Worm (Caenorhabditis elegans) whole organism, L4 larva: ENCODE data around the gene efa-6.
A peak's percentile ranks its signal among the peaks of the same experiment; 100 is the strongest.

ENCODE experiments used
- F10B5.3 ChIP-seq: sonication (generic microtip); optimal IDR thresholded peaks from 2 replicates; lab custom pipeline; 2016; ENCODE audit warnings: mild to moderate bottlenecking, missing genetic modification characterization, missing compliant biosample characterization
- F26F4.8 ChIP-seq: fragments of 200-800 bp; sonication (Bioruptor generic); conservative IDR thresholded peaks from 2 replicates; pipeline ENCODE4 v1.3.6; 2022; ENCODE audit warnings: missing genetic modification characterization, missing compliant biosample characterization
- F49E8.2 ChIP-seq: sonication (generic microtip); optimal IDR thresholded peaks from 2 replicates; lab custom pipeline; 2016; ENCODE audit warnings: missing compliant biosample characterization, mild to moderate bottlenecking, missing genetic modification characterization, borderline replicate concordance
- R02D3.7 ChIP-seq: fragments of 150-350 bp; sonication (generic microtip); optimal IDR thresholded peaks from 3 replicates; lab custom pipeline; 2014; ENCODE audit warnings: missing biosample characterization, missing genetic modification characterization
- T20F7.1 ChIP-seq: fragments of 200-800 bp; sonication (Bioruptor generic); optimal IDR thresholded peaks from 2 replicates; lab custom pipeline; 2018; ENCODE audit warnings: mild to moderate bottlenecking, missing genetic modification characterization, missing compliant biosample characterization
- Y105C5A.15 ChIP-seq: fragments of 200-800 bp; sonication (Bioruptor generic); IDR thresholded peaks from 2 replicates; pipeline ENCODE4 v1.3.6; 2022; ENCODE audit warnings: missing genetic modification characterization, missing compliant biosample characterization
- Y48G9A.11 ChIP-seq: fragments of 200-800 bp; sonication (Bioruptor generic); IDR thresholded peaks from 2 replicates; pipeline ENCODE4 v1.3.6; 2022; ENCODE audit warnings: missing genetic modification reagents, missing genetic modification characterization, missing compliant biosample characterization
- Y5F2A.4 ChIP-seq: fragments of 200-800 bp; sonication (Bioruptor generic); optimal IDR thresholded peaks from 2 replicates; lab custom pipeline; 2018; ENCODE audit warnings: mild to moderate bottlenecking, missing genetic modification characterization, missing compliant biosample characterization
- ZK337.2 ChIP-seq: fragments of 200-800 bp; sonication (Bioruptor generic); IDR thresholded peaks from 2 replicates; pipeline ENCODE4 v1.3.6; 2022; ENCODE audit warnings: missing genetic modification reagents, missing genetic modification characterization, missing compliant biosample characterization
- ZK546.5 ChIP-seq, 2 experiments: sonication (generic microtip); optimal IDR thresholded peaks; 2 replicates each; lab custom pipeline; 2017; ENCODE audit warnings: missing biosample characterization in 2 of 2, missing genetic modification characterization in 2 of 2
- aha-1 ChIP-seq: fragments of 150-350 bp; peaks from one replicate; lab custom pipeline; 2014; ENCODE audit warnings: missing biosample characterization, missing genetic modification characterization
- ama-1 ChIP-seq: fragments of 150-350 bp; optimal IDR thresholded peaks from 2 replicates; lab custom pipeline; 2014; ENCODE audit warnings: inconsistent platforms, mixed read lengths
- arid-1 ChIP-seq: fragments of 200-800 bp; sonication (Bioruptor generic); conservative IDR thresholded peaks from 2 replicates; pipeline ENCODE4 v1.3.6; 2022; ENCODE audit warnings: missing genetic modification reagents, missing genetic modification characterization, missing compliant biosample characterization
- attf-4 ChIP-seq: sonication (generic microtip); optimal IDR thresholded peaks from 3 replicates; lab custom pipeline; 2017; ENCODE audit warnings: missing biosample characterization, missing genetic modification characterization
- ceh-28 ChIP-seq: fragments of 150-350 bp; optimal IDR thresholded peaks from 2 replicates; lab custom pipeline; 2014; ENCODE audit warnings: missing biosample characterization, missing genetic modification reagents, missing genetic modification characterization
- ceh-44 ChIP-seq: fragments of 200-800 bp; sonication (Bioruptor generic); IDR thresholded peaks from 2 replicates; pipeline ENCODE4 v1.3.6; 2022; ENCODE audit warnings: missing genetic modification reagents, missing genetic modification characterization, missing compliant biosample characterization
- daf-19 ChIP-seq: fragments of 200-800 bp; sonication (Bioruptor generic); conservative IDR thresholded peaks from 2 replicates; pipeline ENCODE4 v1.3.6; 2022; ENCODE audit warnings: missing genetic modification characterization, missing compliant biosample characterization
- dmd-6 ChIP-seq: fragments of 200-800 bp; sonication (Bioruptor generic); IDR thresholded peaks from 2 replicates; pipeline ENCODE4 v1.3.6; 2022; ENCODE audit warnings: missing genetic modification reagents, missing genetic modification characterization, missing compliant biosample characterization
- dve-1 ChIP-seq: sonication (generic microtip); optimal IDR thresholded peaks from 2 replicates; lab custom pipeline; 2017; ENCODE audit warnings: antibody characterized with exemption, mild to moderate bottlenecking, missing genetic modification characterization, missing compliant biosample characterization; ENCODE audit not compliant: insufficient read depth
- egl-27 ChIP-seq: sonication (generic microtip); optimal IDR thresholded peaks from 3 replicates; lab custom pipeline; 2017; ENCODE audit warnings: missing biosample characterization, missing genetic modification reagents, missing genetic modification characterization
- fkh-10 ChIP-seq: fragments of 150-350 bp; optimal IDR thresholded peaks from 2 replicates; lab custom pipeline; 2014; ENCODE audit warnings: missing biosample characterization, missing genetic modification reagents, missing genetic modification characterization
- hif-1 ChIP-seq, 2 experiments: sonication (generic microtip); optimal IDR thresholded peaks; 2 replicates each; lab custom pipeline; 2016 to 2017; ENCODE audit warnings: missing compliant biosample characterization in 2 of 2, missing genetic modification characterization in 2 of 2, missing genetic modification reagents in 2 of 2, missing genotype in 2 of 2, mild to moderate bottlenecking in 1 of 2
- hlh-11 ChIP-seq: fragments of 200-800 bp; sonication (Bioruptor generic); optimal IDR thresholded peaks from 2 replicates; lab custom pipeline; 2018; ENCODE audit warnings: mild to moderate bottlenecking, missing genetic modification characterization, missing compliant biosample characterization
- lin-1 ChIP-seq: fragments of 200-800 bp; sonication (Bioruptor generic); IDR thresholded peaks from 2 replicates; pipeline ENCODE4 v1.3.6; 2022; ENCODE audit warnings: missing genetic modification reagents, missing genetic modification characterization, missing compliant biosample characterization
- lin-15B ChIP-seq: fragments of 150-350 bp; sonication (generic microtip); optimal IDR thresholded peaks from 3 replicates; lab custom pipeline; 2014; ENCODE audit warnings: missing biosample characterization, missing genetic modification characterization
- lin-38 ChIP-seq: fragments of 200-800 bp; sonication (Bioruptor generic); IDR thresholded peaks from 2 replicates; pipeline ENCODE4 v1.3.6; 2022; ENCODE audit warnings: missing genetic modification reagents, missing genetic modification characterization, missing compliant biosample characterization
- lin-39 ChIP-seq: fragments of 150-350 bp; optimal IDR thresholded peaks from 2 replicates; lab custom pipeline; 2014; ENCODE audit warnings: missing biosample characterization, missing genetic modification reagents, missing genetic modification characterization
- lsy-2 ChIP-seq, 2 experiments: fragments of 150-350 bp in 1 of 2; sonication (generic microtip) in 1 of 2; optimal IDR thresholded peaks; 2 replicates each; lab custom pipeline; 2014 to 2017; ENCODE audit warnings: missing biosample characterization in 2 of 2, missing genetic modification characterization in 2 of 2
- madf-5 ChIP-seq, 2 experiments: fragments of 200-800 bp; sonication (Bioruptor generic); IDR thresholded peaks; 2 replicates each; pipeline ENCODE4 v1.3.6; 2022; ENCODE audit warnings: missing compliant biosample characterization in 2 of 2, missing genetic modification characterization in 2 of 2
- madf-9 ChIP-seq: fragments of 200-800 bp; sonication (Bioruptor generic); conservative IDR thresholded peaks from 2 replicates; pipeline ENCODE4 v1.3.6; 2022; ENCODE audit warnings: missing genetic modification reagents, missing genetic modification characterization, missing compliant biosample characterization
- mes-2 ChIP-seq: sonication (generic microtip); optimal IDR thresholded peaks from 2 replicates; lab custom pipeline; 2016; ENCODE audit warnings: missing genotype, mild to moderate bottlenecking, missing genetic modification characterization, missing compliant biosample characterization; ENCODE audit not compliant: poor library complexity, severe bottlenecking
- mxl-2 ChIP-seq: fragments of 200-800 bp; sonication (Bioruptor generic); conservative IDR thresholded peaks from 2 replicates; pipeline ENCODE4 v1.3.6; 2022; ENCODE audit warnings: missing genetic modification reagents, missing genetic modification characterization, missing compliant biosample characterization
- nhr-10 ChIP-seq: fragments of 150-350 bp; optimal IDR thresholded peaks from 2 replicates; lab custom pipeline; 2014; ENCODE audit warnings: missing biosample characterization, missing genetic modification characterization
- nhr-111 ChIP-seq: fragments of 200-800 bp; sonication (Bioruptor generic); optimal IDR thresholded peaks from 2 replicates; lab custom pipeline; 2018; ENCODE audit warnings: mild to moderate bottlenecking, missing genetic modification characterization, missing compliant biosample characterization
- nhr-28 ChIP-seq: fragments of 150-350 bp; optimal IDR thresholded peaks from 2 replicates; lab custom pipeline; 2014; ENCODE audit warnings: missing biosample characterization, missing genetic modification characterization
- nhr-42 ChIP-seq: fragments of 200-800 bp; sonication (Bioruptor generic); IDR thresholded peaks from 2 replicates; pipeline ENCODE4 v1.3.6; 2022; ENCODE audit warnings: missing genetic modification characterization, missing compliant biosample characterization
- nhr-6 ChIP-seq: fragments of 150-350 bp; optimal IDR thresholded peaks from 2 replicates; lab custom pipeline; 2014; ENCODE audit warnings: missing biosample characterization, missing genetic modification characterization
- nhr-76 ChIP-seq: fragments of 150-350 bp; optimal IDR thresholded peaks from 2 replicates; lab custom pipeline; 2014; ENCODE audit warnings: missing biosample characterization, missing genetic modification characterization
- nhr-77 ChIP-seq: fragments of 150-350 bp; optimal IDR thresholded peaks from 2 replicates; lab custom pipeline; 2014; ENCODE audit warnings: missing biosample characterization, missing genetic modification characterization
- php-3 ChIP-seq: fragments of 200-800 bp; sonication (Bioruptor generic); IDR thresholded peaks from 2 replicates; pipeline ENCODE4 v1.3.6; 2022; ENCODE audit warnings: missing genetic modification reagents, missing genetic modification characterization, missing compliant biosample characterization
- sdz-12 ChIP-seq: fragments of 200-800 bp; sonication (Bioruptor generic); optimal IDR thresholded peaks from 2 replicates; lab custom pipeline; 2018; ENCODE audit warnings: mild to moderate bottlenecking, missing genetic modification characterization, missing compliant biosample characterization
- spr-1 ChIP-seq: sonication (generic microtip); optimal IDR thresholded peaks from 2 replicates; lab custom pipeline; 2016; ENCODE audit warnings: mild to moderate bottlenecking, missing genetic modification characterization, missing compliant biosample characterization
- spr-3 ChIP-seq: fragments of 200-800 bp; sonication (Bioruptor generic); optimal IDR thresholded peaks from 2 replicates; lab custom pipeline; 2018; ENCODE audit warnings: mild to moderate bottlenecking, missing genetic modification characterization, missing compliant biosample characterization
- tag-97 ChIP-seq: fragments of 200-800 bp; sonication (Bioruptor generic); IDR thresholded peaks from 2 replicates; pipeline ENCODE4 v1.3.6; 2022; ENCODE audit warnings: missing genetic modification characterization, missing compliant biosample characterization
- tra-1 ChIP-seq: fragments of 200-800 bp; sonication (Bioruptor generic); IDR thresholded peaks from 2 replicates; pipeline ENCODE4 v1.3.6; 2022; ENCODE audit warnings: missing genetic modification reagents, missing genetic modification characterization, missing compliant biosample characterization
- vab-7 ChIP-seq: fragments of 200-800 bp; sonication (Bioruptor generic); IDR thresholded peaks from 2 replicates; pipeline ENCODE4 v1.3.6; 2022; ENCODE audit warnings: missing genetic modification reagents, missing genetic modification characterization, missing compliant biosample characterization
- zag-1 ChIP-seq: fragments of 150-350 bp; optimal IDR thresholded peaks from 2 replicates; lab custom pipeline; 2014; ENCODE audit warnings: missing biosample characterization, missing genetic modification characterization
- zfp-3 ChIP-seq: fragments of 200-800 bp; sonication (Bioruptor generic); conservative IDR thresholded peaks from 2 replicates; pipeline ENCODE4 v1.3.6; 2022; ENCODE audit warnings: missing genetic modification reagents, missing genetic modification characterization, missing compliant biosample characterization
- zip-11 ChIP-seq: fragments of 200-800 bp; sonication (Bioruptor generic); IDR thresholded peaks from 2 replicates; pipeline ENCODE4 v1.3.6; 2022; ENCODE audit warnings: missing genetic modification characterization, missing compliant biosample characterization

Gene efa-6

DNA sequence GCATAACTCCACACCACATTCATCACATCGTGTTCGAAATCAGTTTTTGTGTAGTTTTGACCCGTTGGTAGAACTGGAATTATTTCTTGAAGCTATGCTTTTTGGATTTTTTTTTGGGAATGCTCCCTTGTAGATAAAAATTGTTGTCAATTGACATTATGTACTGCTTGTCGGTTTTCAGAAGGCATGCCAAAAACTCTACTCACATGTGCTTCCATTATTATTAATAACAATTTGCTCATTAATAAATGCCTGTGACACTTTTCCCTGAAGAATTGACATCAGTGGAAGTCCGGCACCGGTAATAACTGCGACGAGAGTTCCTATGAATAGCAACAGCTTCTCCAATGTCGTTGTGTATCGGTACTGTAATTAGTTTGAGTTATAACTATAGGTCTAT lies 17.6 kb downstream of the efa-6 start:
- no peak for TF ChIP-seq tra-1 (GFP tag; lab: Robert Waterston, UW)
- peak; percentile 91 for TF ChIP-seq aha-1 (tag; lab: Kevin White, UChicago)
- no peak for TF ChIP-seq madf-9 (GFP tag; lab: Robert Waterston, UW)
- TF ChIP-seq, all 104 proteins: peak for 1

DNA sequence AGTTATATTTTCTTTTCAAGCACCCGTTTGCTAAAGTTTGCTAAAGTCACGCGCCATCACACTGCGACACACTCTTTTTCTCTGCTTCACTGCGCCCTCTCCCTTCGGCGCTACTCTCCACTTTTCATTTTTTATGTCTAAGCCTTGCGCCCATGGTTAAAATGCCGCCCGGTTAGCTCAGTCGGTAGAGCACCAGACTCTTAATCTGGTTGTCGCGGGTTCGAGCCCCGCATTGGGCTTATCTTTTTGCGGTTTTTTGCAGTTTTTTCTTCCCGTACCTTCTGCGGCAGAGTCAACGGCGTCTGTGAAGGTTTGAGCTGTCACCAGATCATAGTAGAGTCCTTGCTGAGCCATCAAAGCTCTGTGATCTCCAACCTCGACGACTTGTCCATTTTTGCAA lies 19.9 kb downstream of the efa-6 start:
- peak; percentile 56 for TF ChIP-seq Y48G9A.11
- no peak for TF ChIP-seq zfp-3 (GFP tag; lab: Robert Waterston, UW)
- no peak; the same call in 1 of the 2 replicates for TF ChIP-seq lin-38 (GFP tag; lab: Robert Waterston, UW)
- peak; percentile 35 for TF ChIP-seq F10B5.3 (tag; lab: Kevin White, UChicago)
- TF ChIP-seq madf-5 (GFP tag; IDR thresholded peaks at IDR 0.05; lab: Robert Waterston, UW): peak; percentile 54 to 72; a peak in 3 of 4 replicates
- TF ChIP-seq F26F4.8: peak; percentile 79
- TF ChIP-seq dve-1 (tag; lab: Kevin White, UChicago): peak; percentile 56
- no peak for TF ChIP-seq lsy-2 (tag; optimal IDR thresholded peaks at IDR 0.05; lab: Kevin White, UChicago)
- peak; percentile 93 for TF ChIP-seq vab-7 (GFP tag; lab: Robert Waterston, UW)
- peak; percentile 53 for TF ChIP-seq sdz-12 (GFP tag; lab: Kevin White, UChicago)
- TF ChIP-seq lin-39 (tag; lab: Kevin White, UChicago): no peak
- no peak for TF ChIP-seq R02D3.7 (tag; lab: Kevin White, UChicago)
- peak; percentile 37; the same call in 1 of the 2 replicates for TF ChIP-seq ZK337.2 (GFP tag; lab: Robert Waterston, UW)
- TF ChIP-seq nhr-77 (tag; lab: Kevin White, UChicago): peak; percentile 2
- TF ChIP-seq daf-19: no peak
- TF ChIP-seq ceh-44: peak; percentile 74; the same call in 1 of the 2 replicates
- TF ChIP-seq nhr-76: no peak
- peak; percentile 34 for TF ChIP-seq nhr-28
- TF ChIP-seq zag-1 (tag; lab: Kevin White, UChicago): no peak
- TF ChIP-seq spr-1 (tag; lab: Kevin White, UChicago): peak; percentile 66
- TF ChIP-seq Y105C5A.15 (GFP tag; lab: Robert Waterston, UW): peak; percentile 84; the same call in 1 of the 2 replicates
- TF ChIP-seq php-3 (GFP tag; lab: Robert Waterston, UW): peak; percentile 67
- TF ChIP-seq spr-3 (GFP tag; lab: Kevin White, UChicago): peak; percentile 74
- no peak for TF ChIP-seq attf-4 (tag; lab: Kevin White, UChicago)
- TF ChIP-seq hlh-11: peak; percentile 68
- TF ChIP-seq nhr-6: no peak
- TF ChIP-seq tra-1 (GFP tag; lab: Robert Waterston, UW): peak; percentile 51; the same call in 1 of the 2 replicates
- no peak for TF ChIP-seq nhr-10 (tag; lab: Kevin White, UChicago)
- TF ChIP-seq mxl-2 (GFP tag; lab: Robert Waterston, UW): peak; percentile 62
- peak; percentile 87 for TF ChIP-seq arid-1 (GFP tag; lab: Robert Waterston, UW)
- TF ChIP-seq lin-15B (tag; lab: Kevin White, UChicago): no peak
- TF ChIP-seq hif-1 (tag; optimal IDR thresholded peaks at IDR 0.05; lab: Kevin White, UChicago): peak; percentile 4 to 86
- peak; percentile 28 for TF ChIP-seq nhr-111 (GFP tag; lab: Kevin White, UChicago)
- no peak for TF ChIP-seq ama-1 (lab: Kevin White, UChicago)
- no peak for TF ChIP-seq ZK546.5 (tag; optimal IDR thresholded peaks at IDR 0.05; lab: Kevin White, UChicago)
- peak; percentile 48 for TF ChIP-seq F49E8.2
- TF ChIP-seq T20F7.1 (GFP tag; lab: Kevin White, UChicago): peak; percentile 60
- peak; percentile 85 for TF ChIP-seq mes-2 (tag; lab: Kevin White, UChicago)
- no peak for TF ChIP-seq egl-27 (tag; lab: Kevin White, UChicago)
- peak; percentile 28 for TF ChIP-seq Y5F2A.4 (GFP tag; lab: Kevin White, UChicago)
- TF ChIP-seq ceh-28 (tag; lab: Kevin White, UChicago): no peak
- TF ChIP-seq zip-11 (GFP tag; lab: Robert Waterston, UW): no peak
- TF ChIP-seq nhr-42 (GFP tag; lab: Robert Waterston, UW): peak; percentile 65; the same call in 1 of the 2 replicates
- TF ChIP-seq tag-97 (GFP tag; lab: Robert Waterston, UW): no peak
- TF ChIP-seq fkh-10 (GFP tag; lab: Kevin White, UChicago): peak; percentile 26
- TF ChIP-seq dmd-6: peak; percentile 79
- TF ChIP-seq madf-9 (GFP tag; lab: Robert Waterston, UW): peak; percentile 77
- peak; percentile 74 for TF ChIP-seq lin-1
